Worm (Caenorhabditis elegans): ENCODE results near the gene C14H10.2.

The C14H10.2 gene

DNA sequence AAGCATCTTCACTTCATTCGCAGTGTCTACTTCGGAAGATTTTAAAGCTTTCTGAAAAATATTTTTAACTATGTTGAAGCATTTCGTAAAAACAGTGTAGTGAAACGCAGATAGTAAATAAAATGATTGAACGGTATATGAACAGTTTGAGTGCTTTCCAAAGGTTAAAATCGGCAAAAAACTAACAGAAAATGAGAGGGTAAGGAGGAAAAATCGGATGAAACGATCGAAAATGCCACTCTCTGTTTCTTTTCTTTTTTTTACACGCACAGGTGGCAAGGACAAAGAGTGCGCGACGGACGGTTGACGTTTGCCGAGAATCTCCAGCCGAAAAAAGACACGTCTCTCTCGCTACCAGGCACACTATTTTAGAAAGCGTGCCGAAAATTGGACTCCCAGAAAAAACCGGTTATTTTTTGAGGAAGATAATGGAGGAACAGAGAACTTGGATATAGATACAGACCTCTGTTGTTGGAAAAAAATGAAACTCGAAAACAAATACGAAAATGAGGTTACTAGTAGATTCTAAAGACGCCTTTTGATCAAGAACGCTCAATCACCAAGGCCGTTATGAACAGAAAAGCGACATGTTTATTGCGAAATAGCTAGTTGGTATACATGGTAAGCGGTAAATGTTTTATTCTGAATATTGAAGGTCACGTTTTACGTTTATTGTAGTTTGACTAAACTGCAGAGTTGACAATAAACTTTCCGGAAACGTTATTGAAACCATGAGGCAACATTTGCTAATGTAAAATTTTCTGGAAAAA is 58.2 kb downstream of the C14H10.2 start, which contains the start of gene myrf-2:
Gene myrf-2 (minus strand): TSS at position 51 of the 770 bp plus-strand sequence.
- peak; percentile 59 for TF ChIP-seq nhr-20 (tag; optimal IDR thresholded peaks at IDR 0.05)
- no peak for TF ChIP-seq unc-62 (GFP tag; optimal IDR thresholded peaks at IDR 0.05)
- TF ChIP-seq lin-14 (GFP tag; optimal IDR thresholded peaks at IDR 0.05), result peak; percentile 89
- TF ChIP-seq grh-1 (GFP tag; IDR thresholded peaks at IDR 0.05), result peak; percentile 91
- no peak for TF ChIP-seq zag-1 (tag; optimal IDR thresholded peaks at IDR 0.05)
- peak; percentile 63 for TF ChIP-seq zip-4 (GFP tag; optimal IDR thresholded peaks at IDR 0.05)
- TF ChIP-seq xbp-1 (tag; optimal IDR thresholded peaks at IDR 0.05), result peak; percentile 33
- peak; percentile 89 for TF ChIP-seq blmp-1 (tag; optimal IDR thresholded peaks at IDR 0.05)
- TF ChIP-seq swsn-7 (tag; optimal IDR thresholded peaks at IDR 0.05), result peak; percentile 1
- TF ChIP-seq tlp-1 (tag; optimal IDR thresholded peaks at IDR 0.05), result no peak
- peak; percentile 19 for TF ChIP-seq nhr-90 (tag; optimal IDR thresholded peaks at IDR 0.05; ENCODE audit: poor library complexity)
- TF ChIP-seq mep-1 (tag; optimal IDR thresholded peaks at IDR 0.05), result peak; percentile 47
- TF ChIP-seq hpl-2 (GFP tag; optimal IDR thresholded peaks at IDR 0.05), result no peak
- TF ChIP-seq sox-4 (tag; optimal IDR thresholded peaks at IDR 0.05), result no peak
- TF ChIP-seq nhr-85 (tag), result peak; percentile 90
- no peak for TF ChIP-seq nhr-84 (tag; optimal IDR thresholded peaks at IDR 0.05)
- peak; percentile 36 for TF ChIP-seq nhr-71 (tag; optimal IDR thresholded peaks at IDR 0.05)
- no peak for TF ChIP-seq mef-2 (tag; optimal IDR thresholded peaks at IDR 0.05)
- peak; percentile 87 for TF ChIP-seq pag-3 (tag; optimal IDR thresholded peaks at IDR 0.05; ENCODE audit: borderline replicate concordance, insufficient read depth)
- peak in 2 of 6 experiments; percentile 30 to 58 for TF ChIP-seq elt-3 (tag; optimal IDR thresholded peaks at IDR 0.05)
- no peak for TF ChIP-seq aly-2 (tag; optimal IDR thresholded peaks at IDR 0.05)
- TF ChIP-seq fkh-4 (tag; optimal IDR thresholded peaks at IDR 0.05; ENCODE audit: borderline replicate concordance), result no peak
- no peak for TF ChIP-seq aha-1 (tag; optimal IDR thresholded peaks at IDR 0.05)
- no peak for TF ChIP-seq lin-13 (GFP tag; optimal IDR thresholded peaks at IDR 0.05)
- peak in 1 of 2 experiments; percentile 20 for TF ChIP-seq lsy-2 (tag; optimal IDR thresholded peaks at IDR 0.05)
- peak; percentile 47 for TF ChIP-seq snu-23 (GFP tag; optimal IDR thresholded peaks at IDR 0.05)
- TF ChIP-seq dpl-1 (GFP tag; optimal IDR thresholded peaks at IDR 0.05), result no peak
- TF ChIP-seq dsc-1 (tag; optimal IDR thresholded peaks at IDR 0.05), result no peak
